Worm (Caenorhabditis elegans): ENCODE data around the gene srd-69.
A peak's percentile ranks its signal among the peaks of the same experiment; 100 is the strongest.

srd-69 gene

DNA sequence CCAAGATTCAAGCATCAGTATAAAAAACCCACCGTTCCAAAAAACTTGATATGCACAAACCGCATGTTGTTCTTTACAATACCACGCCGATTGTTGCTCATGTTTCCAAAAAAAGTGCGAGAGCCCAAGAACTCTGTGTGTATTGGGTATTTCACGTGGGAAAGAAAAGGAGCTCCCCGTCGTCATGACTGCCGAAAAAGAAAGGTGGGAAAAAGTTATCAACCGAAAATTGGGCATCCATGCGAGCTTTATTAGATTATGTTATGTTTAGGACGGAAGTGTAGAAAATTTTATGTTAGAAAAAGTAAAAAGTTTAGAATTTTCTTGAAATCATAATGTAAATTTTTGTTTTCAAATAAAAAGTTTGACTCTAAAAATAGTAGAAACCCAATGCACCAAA, 5.7 kb downstream of the srd-69 start, which contains the start of gene H04J21.4:
Gene H04J21.4, minus strand, starts transcription at position 101 of the 400 bp plus-strand sequence.
- TF ChIP-seq aha-1 (tag) (peak; percentile 88), egl-43 (GFP tag; IDR thresholded peaks at IDR 0.05) (no peak), daf-8 (GFP tag; IDR thresholded peaks at IDR 0.05) (no peak), fos-1 (tag; optimal IDR thresholded peaks at IDR 0.05) (no peak)

DNA sequence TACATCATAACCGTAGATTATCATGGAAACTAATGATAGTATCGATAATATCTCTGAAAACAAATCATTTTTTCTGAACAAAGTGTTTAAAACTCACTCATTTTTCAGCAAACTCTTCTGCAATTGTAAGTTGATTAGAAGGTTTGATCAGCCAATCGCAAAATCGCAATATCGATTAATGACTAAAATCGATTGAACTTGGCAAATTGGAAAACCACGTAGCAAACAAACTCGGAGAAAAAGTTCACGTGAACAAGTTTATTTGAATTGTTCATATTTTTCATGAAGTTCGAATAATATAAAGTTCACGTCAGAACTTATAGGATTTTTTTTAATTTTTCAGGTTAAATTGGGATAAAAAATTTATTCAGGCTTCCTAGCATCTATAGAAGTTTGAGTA, 9.1 kb downstream of the srd-69 start, which contains the start of gene H04J21.1:
Gene H04J21.1, minus strand, starts transcription at position 101 of the 400 bp plus-strand sequence.
- TF ChIP-seq aha-1 (tag): peak; percentile 11
- no peak for TF ChIP-seq nhr-11 (tag; optimal IDR thresholded peaks at IDR 0.05)

DNA sequence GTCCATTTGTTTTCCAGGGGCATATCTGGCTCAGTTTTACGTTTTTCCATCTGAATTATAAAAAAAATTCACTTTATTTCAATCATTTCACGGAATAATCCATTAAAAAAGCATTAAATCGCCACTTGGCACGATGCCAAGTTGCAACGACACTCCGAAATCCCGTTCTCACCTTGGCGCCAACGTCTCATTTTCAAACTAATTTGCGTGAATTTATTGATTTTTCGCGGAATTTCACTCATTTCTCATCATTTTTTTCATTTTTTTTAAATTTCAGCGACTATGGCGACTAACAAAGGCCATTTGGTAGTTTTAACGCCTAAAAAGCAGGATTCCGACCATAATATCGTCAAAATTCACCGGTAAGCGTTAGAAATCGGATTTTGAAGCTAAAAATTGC, 13.2 kb downstream of the srd-69 start, which contains the start of gene H14E04.2:
Gene H14E04.2, plus strand, starts transcription at position 276 of the 400 bp plus-strand sequence.
- TF ChIP-seq nhr-111 (GFP tag; optimal IDR thresholded peaks at IDR 0.05) (no peak), cey-2 (tag; optimal IDR thresholded peaks at IDR 0.05; ENCODE audit: borderline replicate concordance, insufficient read depth) (no peak), ctbp-1 (GFP tag; IDR thresholded peaks at IDR 0.05) (no peak), ztf-11 (tag; optimal IDR thresholded peaks at IDR 0.05) (no peak), spr-1 (tag; optimal IDR thresholded peaks at IDR 0.05) (no peak), lin-39 (tag; optimal IDR thresholded peaks at IDR 0.05) (no peak), madf-9 (GFP tag; conservative IDR thresholded peaks at IDR 0.05) (no peak), nhr-6 (tag; optimal IDR thresholded peaks at IDR 0.05) (peak; percentile 26), fkh-10 (GFP tag; optimal IDR thresholded peaks at IDR 0.05) (no peak), dpl-1 (GFP tag; optimal IDR thresholded peaks at IDR 0.05) (peak; percentile 97), T20F7.1 (GFP tag; optimal IDR thresholded peaks at IDR 0.05) (peak; percentile 97), zip-11 (GFP tag; IDR thresholded peaks at IDR 0.05) (no peak), F49E8.2 (tag; optimal IDR thresholded peaks at IDR 0.05; ENCODE audit: borderline replicate concordance) (no peak), F37D6.2 (tag; optimal IDR thresholded peaks at IDR 0.05) (no peak), lsy-2 (tag; optimal IDR thresholded peaks at IDR 0.05) (peak; percentile 11 to 88), Y5F2A.4 (GFP tag; optimal IDR thresholded peaks at IDR 0.05) (no peak), saeg-2 (GFP tag; IDR thresholded peaks at IDR 0.05) (no peak), duxl-1 (tag; optimal IDR thresholded peaks at IDR 0.05; ENCODE audit: poor library complexity) (no peak), F10B5.3 (tag; optimal IDR thresholded peaks at IDR 0.05) (no peak), dmd-9 (GFP tag; IDR thresholded peaks at IDR 0.05) (no peak), nhr-42 (GFP tag; IDR thresholded peaks at IDR 0.05) (no peak), rbr-2 (tag; optimal IDR thresholded peaks at IDR 0.05) (peak; percentile 44), zip-2 (tag; optimal IDR thresholded peaks at IDR 0.05) (no peak), madf-5 (GFP tag; IDR thresholded peaks at IDR 0.05) (no peak), Y48G9A.11 (GFP tag; IDR thresholded peaks at IDR 0.05) (peak; percentile 95), mxl-2 (GFP tag; conservative IDR thresholded peaks at IDR 0.05) (no peak), ceh-32 (tag; optimal IDR thresholded peaks at IDR 0.05; ENCODE audit: poor library complexity) (no peak), lin-15B (tag; optimal IDR thresholded peaks at IDR 0.05) (no peak), snpc-4 (tag; optimal IDR thresholded peaks at IDR 0.05) (no peak), nhr-102 (tag; optimal IDR thresholded peaks at IDR 0.05) (no peak), lin-29 (GFP tag; IDR thresholded peaks at IDR 0.05) (no peak), hlh-30 (tag; optimal IDR thresholded peaks at IDR 0.05; ENCODE audit: insufficient read depth) (peak; percentile 49), R02D3.7 (tag; optimal IDR thresholded peaks at IDR 0.05) (no peak), unc-130 (GFP tag; optimal IDR thresholded peaks at IDR 0.05) (no peak), lir-3 (tag; optimal IDR thresholded peaks at IDR 0.05) (no peak), nhr-41 (GFP tag; IDR thresholded peaks at IDR 0.05) (no peak), pqm-1 (tag; optimal IDR thresholded peaks at IDR 0.05) (no peak), aha-1 (tag) (peak; percentile 87), hlh-11 (tag; optimal IDR thresholded peaks at IDR 0.05) (no peak), nhr-76 (tag; optimal IDR thresholded peaks at IDR 0.05) (no peak), fos-1 (tag; optimal IDR thresholded peaks at IDR 0.05) (no peak), daf-12 (tag; optimal IDR thresholded peaks at IDR 0.05) (no peak), lin-38 (GFP tag; IDR thresholded peaks at IDR 0.05) (peak; percentile 73), ceh-62 (tag; optimal IDR thresholded peaks at IDR 0.05) (no peak), hmg-1.1 (GFP tag; IDR thresholded peaks at IDR 0.05) (no peak)
